Fruit fly (Drosophila melanogaster) S2 (cell line): ENCODE measurements around the gene CG45067.

Experiments
- CG8478 ChIP-seq: fragments of >200 bp; optimal IDR thresholded peaks from 2 replicates; lab custom pipeline; 2018
- CTCF ChIP-seq, 2 experiments: fragments of >200 bp; optimal IDR thresholded peaks; 2 replicates each; lab custom pipeline; 2018

DNA sequence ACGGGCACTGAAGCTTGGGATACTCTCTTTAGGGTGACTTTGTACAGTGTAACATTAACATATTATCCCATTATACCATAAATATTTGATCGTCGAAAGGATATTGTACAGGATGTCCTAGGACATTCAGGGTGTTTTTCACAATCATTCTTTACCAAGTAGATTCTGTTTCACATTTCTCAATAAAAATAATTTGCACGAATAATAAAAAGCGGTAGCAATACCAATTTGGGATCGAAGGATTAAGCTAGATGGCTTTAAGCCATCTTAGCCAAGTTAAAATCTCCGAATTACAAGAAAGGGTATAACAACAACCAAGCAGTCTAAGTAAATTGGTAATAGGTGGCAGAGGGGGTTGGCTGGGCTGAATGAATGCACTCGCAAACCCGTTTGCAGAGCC is 39.9 kb downstream of the CG45067 start:
- TF ChIP-seq CTCF (optimal IDR thresholded peaks at IDR 0.05; lab: Kevin White, UChicago) (no peak), CG8478 (lab: Kevin White, UChicago) (no peak)
